Worm (Caenorhabditis elegans) whole organism, L4/young adult: ENCODE results near the gene slc-17.5.

Experiments
- W03F9.2 ChIP-seq: fragments of 150-350 bp; optimal IDR thresholded peaks from 2 replicates; lab custom pipeline; 2014; ENCODE audit warnings: missing biosample characterization, missing genetic modification characterization
- dao-5 ChIP-seq: sonication (generic microtip); optimal IDR thresholded peaks from 2 replicates; lab custom pipeline; 2016; ENCODE audit warnings: missing genotype, missing genetic modification characterization, moderate library complexity, missing compliant biosample characterization
- him-1 ChIP-seq: sonication (generic microtip); optimal IDR thresholded peaks from 2 replicates; lab custom pipeline; 2016; ENCODE audit warnings: missing genotype, missing genetic modification reagents, missing genetic modification characterization, missing compliant biosample characterization

DNA sequence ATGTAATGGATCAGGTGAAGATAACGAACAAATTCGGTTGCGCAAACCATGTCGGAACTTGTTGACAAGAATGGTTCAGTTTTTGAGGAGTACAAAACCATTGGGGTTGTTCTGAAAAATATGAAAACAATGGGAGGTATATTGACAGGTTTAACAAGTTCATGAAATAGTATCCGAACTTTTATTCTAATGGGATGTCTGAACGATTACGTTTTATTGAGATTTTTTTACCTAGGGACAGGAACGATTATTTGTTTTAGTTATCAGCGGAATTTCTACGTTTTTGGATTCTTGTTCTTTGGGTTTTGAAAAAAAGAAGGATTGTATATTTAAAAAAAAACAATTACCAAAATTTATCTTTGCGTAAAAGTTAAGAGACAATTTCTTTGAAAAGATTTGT, 3.9 kb downstream of the slc-17.5 start, which contains the start of gene str-135:
- no peak for TF ChIP-seq dao-5 (tag; lab: Kevin White, UChicago)
- TF ChIP-seq him-1 (tag; lab: Kevin White, UChicago) = no peak
- no peak for TF ChIP-seq W03F9.2 (tag; lab: Kevin White, UChicago)
